Worm (Caenorhabditis elegans) whole organism, L3 larva: ENCODE measurements around the gene gpa-3.

Experiments used
- R02D3.7 ChIP-seq: fragments of 150-350 bp; optimal IDR thresholded peaks from 2 replicates; lab custom pipeline; 2014; ENCODE audit warnings: missing biosample characterization, missing genetic modification characterization
- ZK546.5 ChIP-seq: sonication (generic microtip); optimal IDR thresholded peaks from 2 replicates; lab custom pipeline; 2017; ENCODE audit warnings: missing biosample characterization, missing genetic modification characterization
- aly-2 ChIP-seq: fragments of 150-350 bp; optimal IDR thresholded peaks from 2 replicates; lab custom pipeline; 2014; ENCODE audit warnings: missing biosample characterization, missing genetic modification characterization
- ama-1 ChIP-seq: fragments of 150-350 bp; optimal IDR thresholded peaks from 2 replicates; lab custom pipeline; 2018
- ceh-28 ChIP-seq: fragments of 150-350 bp; optimal IDR thresholded peaks from 2 replicates; lab custom pipeline; 2014; ENCODE audit warnings: missing biosample characterization, missing genetic modification reagents, missing genetic modification characterization
- ceh-9 ChIP-seq: sonication (generic microtip); optimal IDR thresholded peaks from 2 replicates; lab custom pipeline; 2018; ENCODE audit warnings: missing biosample characterization, missing genetic modification characterization
- daf-12 ChIP-seq: fragments of 150-350 bp; optimal IDR thresholded peaks from 2 replicates; lab custom pipeline; 2014; ENCODE audit warnings: missing biosample characterization, missing genetic modification reagents, missing genetic modification characterization
- egl-27 ChIP-seq: sonication (generic microtip); optimal IDR thresholded peaks from 4 replicates; lab custom pipeline; 2017; ENCODE audit warnings: missing biosample characterization, missing genetic modification reagents, missing genetic modification characterization
- egl-5 ChIP-seq: fragments of 150-350 bp; optimal IDR thresholded peaks from 2 replicates; lab custom pipeline; 2017; ENCODE audit warnings: missing biosample characterization, missing genetic modification reagents, missing genetic modification characterization, inconsistent platforms
- elt-1 ChIP-seq: fragments of 150-350 bp; optimal IDR thresholded peaks from 2 replicates; lab custom pipeline; 2014; ENCODE audit warnings: missing biosample characterization, missing genetic modification characterization
- elt-2 ChIP-seq: sonication (generic microtip); optimal IDR thresholded peaks from 2 replicates; lab custom pipeline; 2016; ENCODE audit warnings: missing genetic modification reagents, mild to moderate bottlenecking, missing genetic modification characterization, missing compliant biosample characterization
- elt-3 ChIP-seq, 3 experiments: fragments of 150-350 bp in 1 of 3; sonication (generic microtip) in 2 of 3; optimal IDR thresholded peaks; 2 replicates in 2 of 3; 4 replicates in 1 of 3; lab custom pipeline; 2014 to 2017; ENCODE audit warnings: missing biosample characterization in 3 of 3, missing genetic modification characterization in 3 of 3
- eor-1 ChIP-seq, 2 experiments: fragments of 150-350 bp; optimal IDR thresholded peaks; 2 replicates each; lab custom pipeline; 2014 to 2018; ENCODE audit warnings: missing biosample characterization in 2 of 2, missing genetic modification characterization in 2 of 2
- fkh-10 ChIP-seq: sonication (generic microtip); optimal IDR thresholded peaks from 2 replicates; lab custom pipeline; 2017; ENCODE audit warnings: missing biosample characterization, missing genetic modification reagents, missing genetic modification characterization
- fkh-2 ChIP-seq: fragments of 150-350 bp; optimal IDR thresholded peaks from 2 replicates; lab custom pipeline; 2014; ENCODE audit warnings: missing biosample characterization, missing genetic modification reagents, missing genetic modification characterization
- fos-1 ChIP-seq: fragments of 150-350 bp; optimal IDR thresholded peaks from 2 replicates; lab custom pipeline; 2014; ENCODE audit warnings: missing biosample characterization, missing genetic modification characterization
- hmg-11 ChIP-seq: sonication (generic microtip); optimal IDR thresholded peaks from 2 replicates; lab custom pipeline; 2016; ENCODE audit warnings: missing genetic modification characterization, missing compliant biosample characterization
- jun-1 ChIP-seq: fragments of 150-350 bp; optimal IDR thresholded peaks from 2 replicates; lab custom pipeline; 2014; ENCODE audit warnings: missing biosample characterization, missing genetic modification reagents, missing genetic modification characterization
- lin-15B ChIP-seq: fragments of 150-350 bp; optimal IDR thresholded peaks from 2 replicates; lab custom pipeline; 2014; ENCODE audit warnings: missing biosample characterization, missing genetic modification characterization
- lin-39 ChIP-seq: fragments of 150-350 bp; optimal IDR thresholded peaks from 2 replicates; lab custom pipeline; 2018; ENCODE audit warnings: missing biosample characterization, missing genetic modification reagents, missing genetic modification characterization
- mdl-1 ChIP-seq: fragments of 150-350 bp; optimal IDR thresholded peaks from 2 replicates; lab custom pipeline; 2014; ENCODE audit warnings: missing biosample characterization, missing genetic modification characterization
- mml-1 ChIP-seq: fragments of 150-350 bp; sonication (generic microtip); optimal IDR thresholded peaks from 3 replicates; lab custom pipeline; 2014; ENCODE audit warnings: missing biosample characterization, missing genetic modification characterization
- nfya-1 ChIP-seq: sonication (generic microtip); optimal IDR thresholded peaks from 2 replicates; lab custom pipeline; 2017; ENCODE audit warnings: missing genetic modification characterization, mild to moderate bottlenecking, missing compliant biosample characterization, antibody characterized with exemption, moderate library complexity; ENCODE audit not compliant: insufficient read depth
- nhr-11 ChIP-seq: fragments of 150-350 bp; optimal IDR thresholded peaks from 2 replicates; lab custom pipeline; 2014; ENCODE audit warnings: missing biosample characterization, missing genetic modification characterization
- nhr-25 ChIP-seq: sonication (generic microtip); optimal IDR thresholded peaks from 2 replicates; lab custom pipeline; 2017; ENCODE audit warnings: missing biosample characterization, missing genetic modification characterization
- nhr-28 ChIP-seq: fragments of 150-350 bp; optimal IDR thresholded peaks from 2 replicates; lab custom pipeline; 2014; ENCODE audit warnings: missing biosample characterization, missing genetic modification characterization
- nhr-43 ChIP-seq: sonication (generic microtip); optimal IDR thresholded peaks from 2 replicates; lab custom pipeline; 2016; ENCODE audit warnings: mild to moderate bottlenecking, missing genetic modification characterization, missing compliant biosample characterization; ENCODE audit not compliant: poor library complexity, severe bottlenecking
- nhr-67 ChIP-seq: fragments of 150-350 bp; optimal IDR thresholded peaks from 2 replicates; lab custom pipeline; 2014; ENCODE audit warnings: missing biosample characterization, missing genetic modification characterization
- pha-4 ChIP-seq: fragments of 150-350 bp; optimal IDR thresholded peaks from 2 replicates; lab custom pipeline; 2014; ENCODE audit warnings: missing biosample characterization, missing genetic modification reagents, missing genetic modification characterization
- pqm-1 ChIP-seq: fragments of 150-350 bp; optimal IDR thresholded peaks from 2 replicates; lab custom pipeline; 2017; ENCODE audit warnings: missing biosample characterization, missing genetic modification characterization, inconsistent platforms
- skn-1 ChIP-seq: fragments of 150-350 bp; optimal IDR thresholded peaks from 2 replicates; lab custom pipeline; 2014; ENCODE audit warnings: missing biosample characterization, missing genetic modification characterization
- snpc-4 ChIP-seq: fragments of 150-350 bp; optimal IDR thresholded peaks from 2 replicates; lab custom pipeline; 2014; ENCODE audit warnings: missing biosample characterization, missing genetic modification characterization
- tbx-2 ChIP-seq: sonication (generic microtip); optimal IDR thresholded peaks from 2 replicates; lab custom pipeline; 2016; ENCODE audit warnings: mild to moderate bottlenecking, missing genetic modification characterization, missing compliant biosample characterization
- unc-39 ChIP-seq: sonication (generic microtip); optimal IDR thresholded peaks from 4 replicates; lab custom pipeline; 2017; ENCODE audit warnings: missing biosample characterization, missing genetic modification characterization
- unc-62 ChIP-seq: fragments of 150-350 bp; sonication (generic microtip); optimal IDR thresholded peaks from 4 replicates; lab custom pipeline; 2014; ENCODE audit warnings: missing biosample characterization, missing genetic modification reagents, missing genetic modification characterization
- zag-1 ChIP-seq: fragments of 150-350 bp; optimal IDR thresholded peaks from 2 replicates; lab custom pipeline; 2014; ENCODE audit warnings: missing biosample characterization, missing genetic modification characterization
- ztf-11 ChIP-seq: fragments of 150-350 bp; optimal IDR thresholded peaks from 2 replicates; lab custom pipeline; 2014; ENCODE audit warnings: missing biosample characterization, missing genetic modification characterization
- ztf-4 ChIP-seq: fragments of 150-350 bp; optimal IDR thresholded peaks from 2 replicates; lab custom pipeline; 2014; ENCODE audit warnings: missing biosample characterization, missing genetic modification characterization

Gene gpa-3

ce11 chrV:9373473-9373872 lies 13.9 kb upstream of the gpa-3 start, which contains the start of gene E02C12.8:
E02C12.8 (minus strand) TSS chrV:9373613.
- TF ChIP-seq unc-62: no peak
- TF ChIP-seq ama-1 (lab: Kevin White, UChicago): no peak
- no peak for TF ChIP-seq ZK546.5 (tag; lab: Kevin White, UChicago)
- no peak for TF ChIP-seq zag-1 (tag; lab: Kevin White, UChicago)
- no peak for TF ChIP-seq elt-1 (tag; lab: Kevin White, UChicago)
- TF ChIP-seq mml-1 (tag; lab: Kevin White, UChicago): no peak
- no peak for TF ChIP-seq ztf-4 (tag; lab: Kevin White, UChicago)
- TF ChIP-seq elt-2: peak; percentile 85
- TF ChIP-seq eor-1 (tag; optimal IDR thresholded peaks at IDR 0.05; lab: Kevin White, UChicago): no peak
- TF ChIP-seq lin-39 (tag; lab: Kevin White, UChicago): no peak
- TF ChIP-seq pqm-1 (tag; lab: Kevin White, UChicago): peak; percentile 75
- TF ChIP-seq pha-4 (tag; lab: Kevin White, UChicago): no peak
- no peak for TF ChIP-seq aly-2 (tag; lab: Kevin White, UChicago)

- TF ChIP-seq nhr-67 (tag; lab: Kevin White, UChicago) (no peak), egl-27 (tag; lab: Kevin White, UChicago) (no peak), nhr-28 (tag; lab: Kevin White, UChicago) (no peak), elt-3 (tag; optimal IDR thresholded peaks at IDR 0.05; lab: Kevin White, UChicago) (no peak), mml-1 (tag; lab: Kevin White, UChicago) (no peak), jun-1 (tag; lab: Kevin White, UChicago) (no peak), fkh-10 (GFP tag; lab: Kevin White, UChicago) (no peak), ZK546.5 (tag; lab: Kevin White, UChicago) (no peak), lin-15B (tag; lab: Kevin White, UChicago) (no peak)
Observed at ce11 chrV:9370986-9371385, 11.4 kb upstream of the gpa-3 start, which contains the start of gene E02C12.6. E02C12.6 (minus strand) TSS chrV:9371086.

- TF ChIP-seq nhr-43 (tag; lab: Kevin White, UChicago) (no peak), pqm-1 (tag; lab: Kevin White, UChicago) (peak; percentile 24), daf-12 (tag; lab: Kevin White, UChicago) (no peak), elt-2 (peak; percentile 64)
Observed at ce11 chrV:9356345-9356744, 3.2 kb downstream of the gpa-3 start, which contains the start of gene ttr-49. ttr-49 (minus strand) TSS chrV:9356515.

ce11 chrV:9355371-9355770 lies 4.2 kb downstream of the gpa-3 start, which contains the start of gene ttr-40:
ttr-40 (minus strand) TSS chrV:9355471.
- TF ChIP-seq ztf-4 (tag; lab: Kevin White, UChicago): no peak
- TF ChIP-seq nhr-25 (tag; lab: Kevin White, UChicago): no peak
- no peak for TF ChIP-seq ZK546.5 (tag; lab: Kevin White, UChicago)
- no peak for TF ChIP-seq snpc-4
- TF ChIP-seq pha-4 (tag; lab: Kevin White, UChicago): no peak
- no peak for TF ChIP-seq mml-1 (tag; lab: Kevin White, UChicago)
- no peak for TF ChIP-seq ztf-11 (tag; lab: Kevin White, UChicago)
- no peak for TF ChIP-seq tbx-2 (tag; lab: Kevin White, UChicago)
- no peak for TF ChIP-seq jun-1 (tag; lab: Kevin White, UChicago)

ce11 chrV:9352947-9353346 lies 6.6 kb downstream of the gpa-3 start, which contains the start of gene srx-46:
srx-46 (plus strand) TSS chrV:9353247.
- no peak for TF ChIP-seq R02D3.7 (tag; lab: Kevin White, UChicago)
- no peak for TF ChIP-seq fos-1

ce11 chrV:9349687-9350086 lies 9.9 kb downstream of the gpa-3 start, which contains the start of gene srx-47:
srx-47 (plus strand) TSS chrV:9349987.
- TF ChIP-seq lin-15B (tag; lab: Kevin White, UChicago) (no peak), lin-39 (tag; lab: Kevin White, UChicago) (no peak)

ce11 chrV:9346804-9347203 lies 12.8 kb downstream of the gpa-3 start, which contains the start of the genes K07B1.7 and try-5:
K07B1.7 (minus strand) TSS chrV:9346962.
try-5 (plus strand) TSS chrV:9347044.
- no peak for TF ChIP-seq elt-2
- TF ChIP-seq hmg-11 (tag; lab: Kevin White, UChicago): no peak
- no peak for TF ChIP-seq unc-62
- no peak for TF ChIP-seq ztf-11 (tag; lab: Kevin White, UChicago)
- TF ChIP-seq ZK546.5 (tag; lab: Kevin White, UChicago): no peak
- peak; percentile 94 for TF ChIP-seq ceh-28 (tag; lab: Kevin White, UChicago)
- TF ChIP-seq nhr-28 (tag; lab: Kevin White, UChicago): no peak
- no peak for TF ChIP-seq fkh-10 (GFP tag; lab: Kevin White, UChicago)
- no peak for TF ChIP-seq mml-1 (tag; lab: Kevin White, UChicago)
- peak; percentile 12 for TF ChIP-seq lin-39 (tag; lab: Kevin White, UChicago)
- peak; percentile 61 for TF ChIP-seq skn-1
- no peak for TF ChIP-seq nhr-11 (tag; lab: Kevin White, UChicago)
- no peak for TF ChIP-seq unc-39 (tag; lab: Kevin White, UChicago)
- peak; percentile 54 for TF ChIP-seq egl-5 (tag; lab: Kevin White, UChicago)
- TF ChIP-seq nfya-1 (tag; lab: Kevin White, UChicago): peak; percentile 82
- TF ChIP-seq ceh-9 (tag; lab: Kevin White, UChicago): no peak
- TF ChIP-seq nhr-25 (tag; lab: Kevin White, UChicago): peak; percentile 62
- TF ChIP-seq fkh-2: no peak
- TF ChIP-seq pha-4 (tag; lab: Kevin White, UChicago): peak; percentile 85
- no peak for TF ChIP-seq mdl-1
- peak; percentile 64 for TF ChIP-seq lin-15B (tag; lab: Kevin White, UChicago)
- no peak for TF ChIP-seq nhr-43 (tag; lab: Kevin White, UChicago)
